Fruit fly (Drosophila melanogaster): ENCODE data around the gene Tango9.

- no peak for TF ChIP-seq CG8478 (optimal IDR thresholded peaks at IDR 0.05)
- no peak for TF ChIP-seq psq (optimal IDR thresholded peaks at IDR 0.05)
- no peak for TF ChIP-seq usp (GFP tag; optimal IDR thresholded peaks at IDR 0.05)
- TF ChIP-seq EcR (GFP tag; optimal IDR thresholded peaks at IDR 0.05): no peak
- TF ChIP-seq pan (optimal IDR thresholded peaks at IDR 0.05): no peak
Measured at dm6 chr3R:11967262-11968029, 7.3 kb downstream of the Tango9 start, which contains the start of the genes CG12213 and GC1.

Data from whole organism.